Worm (Caenorhabditis elegans) whole organism, L3 larva: ENCODE data around the gene best-6.

Source experiments
- ZK546.5 ChIP-seq: sonication (generic microtip); optimal IDR thresholded peaks from 2 replicates; lab custom pipeline; 2017; ENCODE audit warnings: missing biosample characterization, missing genetic modification characterization
- fkh-10 ChIP-seq: sonication (generic microtip); optimal IDR thresholded peaks from 2 replicates; lab custom pipeline; 2017; ENCODE audit warnings: missing biosample characterization, missing genetic modification reagents, missing genetic modification characterization
- lin-39 ChIP-seq: fragments of 150-350 bp; optimal IDR thresholded peaks from 2 replicates; lab custom pipeline; 2018; ENCODE audit warnings: missing biosample characterization, missing genetic modification reagents, missing genetic modification characterization
- mdl-1 ChIP-seq: fragments of 150-350 bp; optimal IDR thresholded peaks from 2 replicates; lab custom pipeline; 2014; ENCODE audit warnings: missing biosample characterization, missing genetic modification characterization
- nhr-11 ChIP-seq: fragments of 150-350 bp; optimal IDR thresholded peaks from 2 replicates; lab custom pipeline; 2014; ENCODE audit warnings: missing biosample characterization, missing genetic modification characterization
- nhr-23 ChIP-seq: fragments of 150-350 bp; optimal IDR thresholded peaks from 2 replicates; lab custom pipeline; 2014; ENCODE audit warnings: missing biosample characterization, missing genetic modification reagents, missing genetic modification characterization
- nhr-237 ChIP-seq: fragments of 150-350 bp; optimal IDR thresholded peaks from 2 replicates; lab custom pipeline; 2014; ENCODE audit warnings: missing biosample characterization, missing genetic modification characterization
- nhr-25 ChIP-seq: sonication (generic microtip); optimal IDR thresholded peaks from 2 replicates; lab custom pipeline; 2017; ENCODE audit warnings: missing biosample characterization, missing genetic modification characterization
- pha-4 ChIP-seq: fragments of 150-350 bp; optimal IDR thresholded peaks from 2 replicates; lab custom pipeline; 2014; ENCODE audit warnings: missing biosample characterization, missing genetic modification reagents, missing genetic modification characterization
- pqm-1 ChIP-seq: fragments of 150-350 bp; optimal IDR thresholded peaks from 2 replicates; lab custom pipeline; 2017; ENCODE audit warnings: missing biosample characterization, missing genetic modification characterization, inconsistent platforms
- snpc-4 ChIP-seq: fragments of 150-350 bp; optimal IDR thresholded peaks from 2 replicates; lab custom pipeline; 2014; ENCODE audit warnings: missing biosample characterization, missing genetic modification characterization
- unc-39 ChIP-seq: sonication (generic microtip); optimal IDR thresholded peaks from 4 replicates; lab custom pipeline; 2017; ENCODE audit warnings: missing biosample characterization, missing genetic modification characterization
- unc-62 ChIP-seq: fragments of 150-350 bp; sonication (generic microtip); optimal IDR thresholded peaks from 4 replicates; lab custom pipeline; 2014; ENCODE audit warnings: missing biosample characterization, missing genetic modification reagents, missing genetic modification characterization

DNA sequence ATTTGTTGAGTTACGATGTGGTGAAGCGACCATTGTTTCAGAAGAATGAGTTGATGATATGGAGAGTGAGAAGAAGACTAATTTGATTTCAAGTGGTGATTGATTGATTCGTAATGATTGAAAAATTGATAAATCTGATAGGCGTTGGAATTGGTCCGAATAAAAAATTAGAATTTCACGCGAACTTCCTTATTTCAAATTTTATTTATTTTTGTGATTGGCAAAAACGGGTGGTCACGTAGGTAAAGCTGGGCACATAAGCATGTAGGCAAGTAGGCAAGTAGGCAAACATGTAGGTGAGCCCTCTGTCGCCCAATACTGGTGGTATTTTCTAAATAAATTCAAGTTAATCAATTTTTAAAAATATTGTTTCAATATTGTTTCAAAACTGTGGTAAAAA lies 4.4 kb upstream of the best-6 start, which contains the start of gene C09B9.4:
- TF ChIP-seq unc-39, result no peak
- no peak for TF ChIP-seq mdl-1 (tag; lab: Kevin White, UChicago)
- TF ChIP-seq snpc-4 (tag; lab: Kevin White, UChicago), result no peak
- TF ChIP-seq unc-62, result no peak
- TF ChIP-seq pqm-1 (tag; lab: Kevin White, UChicago), result no peak
- no peak for TF ChIP-seq lin-39
- TF ChIP-seq nhr-237 (tag; lab: Kevin White, UChicago), result no peak
- no peak for TF ChIP-seq fkh-10 (GFP tag; lab: Kevin White, UChicago)
- no peak for TF ChIP-seq pha-4
- TF ChIP-seq ZK546.5 (tag; lab: Kevin White, UChicago), result no peak
- TF ChIP-seq nhr-23 (tag; lab: Kevin White, UChicago), result no peak
- no peak for TF ChIP-seq nhr-11 (tag; lab: Kevin White, UChicago)
- no peak for TF ChIP-seq nhr-25
